Worm (Caenorhabditis elegans): ENCODE data around the gene par-3.

DNA sequence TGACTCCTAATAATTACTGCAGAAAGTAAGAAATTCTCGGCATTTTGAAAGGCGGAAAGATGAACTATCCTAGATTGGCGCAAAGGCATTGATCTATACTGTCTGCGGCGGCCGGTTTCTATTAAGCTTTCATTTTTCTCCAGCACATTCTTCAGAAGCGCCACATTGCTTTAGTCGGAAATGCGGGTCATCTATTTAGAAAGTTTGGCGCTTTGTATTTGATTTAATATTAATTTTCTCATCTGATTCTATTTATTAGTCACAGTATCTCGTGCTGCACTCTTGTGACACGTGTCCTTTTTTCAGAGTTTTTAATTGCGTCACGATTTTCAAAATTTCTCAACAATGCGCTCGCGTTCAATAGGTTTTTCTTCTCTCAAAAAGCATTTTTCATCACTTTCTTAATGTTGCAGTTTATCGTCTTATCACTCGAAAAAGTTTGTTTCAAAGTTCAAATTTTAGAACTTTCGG, 51.0 kb downstream of the par-3 start:
- TF ChIP-seq unc-62 (GFP tag; optimal IDR thresholded peaks at IDR 0.05) (no peak), isw-1 (GFP tag; IDR thresholded peaks at IDR 0.05) (no peak), nhr-77 (tag; optimal IDR thresholded peaks at IDR 0.05) (no peak), nhr-76 (tag; optimal IDR thresholded peaks at IDR 0.05) (no peak), F16B12.6 (tag; optimal IDR thresholded peaks at IDR 0.05) (no peak), fkh-10 (GFP tag; optimal IDR thresholded peaks at IDR 0.05) (no peak), skn-1 (tag; optimal IDR thresholded peaks at IDR 0.05) (no peak), unc-130 (tag; optimal IDR thresholded peaks at IDR 0.05) (no peak), lin-35 (GFP tag; optimal IDR thresholded peaks at IDR 0.05) (no peak), mep-1 (tag; optimal IDR thresholded peaks at IDR 0.05) (no peak), ztf-4 (tag; optimal IDR thresholded peaks at IDR 0.05) (no peak), ama-1 (optimal IDR thresholded peaks at IDR 0.05) (no peak), grh-1 (GFP tag; IDR thresholded peaks at IDR 0.05) (no peak)
